Fruit fly (Drosophila melanogaster): ENCODE measurements around the gene CHKov2.

CHKov2 gene

dm6 chr3R:25283209-25283670 lies 47.8 kb downstream of the CHKov2 start, which contains the start of gene CG31300:
Gene CG31300 (plus strand): TSS chr3R:25283620.
- TF ChIP-seq Hr38 (GFP tag; optimal IDR thresholded peaks at IDR 0.05): no peak
- TF ChIP-seq Met (GFP tag; optimal IDR thresholded peaks at IDR 0.05): no peak

DNA sequence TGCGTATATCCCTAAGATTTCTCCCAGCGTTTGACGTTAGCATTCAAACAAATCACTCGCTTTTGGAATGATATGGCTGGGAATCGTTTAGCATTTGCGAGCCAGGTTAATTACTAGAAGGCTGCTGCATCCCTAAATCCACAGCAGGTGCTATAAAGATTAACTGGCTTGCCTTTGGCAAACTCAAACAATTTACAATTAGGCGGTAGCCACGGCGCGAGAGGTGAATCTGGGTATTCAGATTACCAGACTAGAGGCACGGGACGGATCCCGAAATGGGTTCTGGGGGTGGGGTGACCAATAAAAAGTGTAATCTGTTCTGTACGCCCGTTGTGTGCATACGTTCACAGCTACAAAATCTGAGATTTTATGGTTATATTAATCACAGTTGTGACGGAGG lies 49.8 kb downstream of the CHKov2 start, which contains the start of gene CG11892:
Gene CG11892, plus strand, starts transcription at position 384 of the 400 bp plus-strand sequence.
- no peak for TF ChIP-seq CG6808 (GFP tag; optimal IDR thresholded peaks at IDR 0.05)
- no peak for TF ChIP-seq CG11762 (GFP tag; optimal IDR thresholded peaks at IDR 0.05; ENCODE audit: insufficient read depth)
- peak; percentile 46 for TF ChIP-seq svp (GFP tag)
- TF ChIP-seq Sox102F (GFP tag; optimal IDR thresholded peaks at IDR 0.05): peak; percentile 23
- TF ChIP-seq fkh (GFP tag; optimal IDR thresholded peaks at IDR 0.05): peak; percentile 90
- no peak for TF ChIP-seq CG1621 (tag; optimal IDR thresholded peaks at IDR 0.05)
- TF ChIP-seq vri (GFP tag; optimal IDR thresholded peaks at IDR 0.05): peak; percentile 46
- TF ChIP-seq esn (GFP tag; optimal IDR thresholded peaks at IDR 0.05): no peak

DNA sequence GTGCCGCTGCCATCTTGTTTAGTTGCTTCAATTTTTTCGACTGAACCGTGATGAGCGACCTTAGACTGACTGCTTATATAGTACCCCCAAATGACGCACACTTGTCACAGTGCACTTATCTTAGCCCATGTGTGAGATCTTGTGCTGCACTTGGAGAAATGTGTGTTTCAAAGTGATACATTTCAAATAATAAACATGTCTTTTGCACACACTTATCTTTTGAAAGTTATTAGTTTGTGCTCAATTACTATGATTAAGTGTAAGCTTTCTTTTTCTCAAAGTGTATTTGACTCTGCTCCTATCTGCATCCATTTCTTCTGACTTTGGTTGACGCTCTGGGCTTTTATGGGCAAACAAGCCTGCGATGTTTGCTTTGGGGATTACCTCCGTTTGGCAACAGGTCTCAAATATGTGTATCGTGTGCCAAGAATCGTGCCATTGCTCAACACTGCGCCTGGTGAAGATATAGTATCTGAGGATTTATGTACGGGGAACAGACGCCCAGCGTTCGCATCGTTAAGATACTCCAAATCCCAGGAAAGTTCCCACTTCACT lies 51.1 kb downstream of the CHKov2 start, which contains the start of gene CG10514:
Gene CG10514, minus strand, starts transcription at position 51 of the 555 bp plus-strand sequence.
- TF ChIP-seq dsx (GFP tag; optimal IDR thresholded peaks at IDR 0.05; ENCODE audit: poor library complexity, severe bottlenecking) (no peak), Hr4 (GFP tag; optimal IDR thresholded peaks at IDR 0.05) (no peak), fkh (GFP tag; optimal IDR thresholded peaks at IDR 0.05) (no peak), Lpt (GFP tag; optimal IDR thresholded peaks at IDR 0.05) (no peak), Sox102F (GFP tag; optimal IDR thresholded peaks at IDR 0.05) (peak; percentile 4), CG15336 (GFP tag; IDR thresholded peaks at IDR 0.05) (no peak), svp (GFP tag) (peak; percentile 26), CG10631 (GFP tag; optimal IDR thresholded peaks at IDR 0.05) (no peak), CG3919 (GFP tag; optimal IDR thresholded peaks at IDR 0.05) (no peak), CG11294 (GFP tag; IDR thresholded peaks at IDR 0.05) (no peak), Blimp-1 (GFP tag; optimal IDR thresholded peaks at IDR 0.05) (no peak), CG1621 (tag; optimal IDR thresholded peaks at IDR 0.05) (no peak), net (GFP tag; optimal IDR thresholded peaks at IDR 0.05) (no peak), CG6163 (GFP tag; IDR thresholded peaks at IDR 0.05) (no peak), CG31627 (GFP tag; optimal IDR thresholded peaks at IDR 0.05) (no peak), achi (GFP tag; optimal IDR thresholded peaks at IDR 0.05) (peak; percentile 12), topi (GFP tag; optimal IDR thresholded peaks at IDR 0.05) (no peak), CG6792 (GFP tag; optimal IDR thresholded peaks at IDR 0.05) (no peak), vri (GFP tag; optimal IDR thresholded peaks at IDR 0.05) (peak; percentile 23), Eip78C (GFP tag) (no peak), dac (GFP tag; optimal IDR thresholded peaks at IDR 0.05) (no peak), Hr39 (GFP tag; optimal IDR thresholded peaks at IDR 0.05) (no peak), Gug (GFP tag; IDR thresholded peaks at IDR 0.05) (no peak), esn (GFP tag; optimal IDR thresholded peaks at IDR 0.05) (no peak), salr (GFP tag; optimal IDR thresholded peaks at IDR 0.05) (no peak), CG32006 (GFP tag; optimal IDR thresholded peaks at IDR 0.05) (no peak)

All from whole organism, prepupa.